Worm (Caenorhabditis elegans) whole organism, mixed stage, embryonic: Measurements from ENCODE around the gene B0244.6.

ENCODE experiments used
- unc-39 ChIP-seq: fragments of 150-350 bp; optimal IDR thresholded peaks from 2 replicates; lab custom pipeline; 2014; ENCODE audit warnings: missing biosample characterization, missing genetic modification characterization
- unc-62 ChIP-seq: fragments of 150-350 bp; optimal IDR thresholded peaks from 2 replicates; lab custom pipeline; 2014; ENCODE audit warnings: missing biosample characterization, missing genetic modification reagents, missing genetic modification characterization

ce11 chrIII:5757492-5758045, 19.8 kb downstream of the B0244.6 start:
- TF ChIP-seq unc-39 (tag; lab: Kevin White, UChicago) (no peak), unc-62 (no peak)
